Fruit fly (Drosophila melanogaster) S2 (cell line): ENCODE results near the gene Galk.

Experiments used
- CG8478 ChIP-seq: fragments of >200 bp; optimal IDR thresholded peaks from 2 replicates; lab custom pipeline; 2018
- CTCF ChIP-seq, 2 experiments: fragments of >200 bp; optimal IDR thresholded peaks; 2 replicates each; lab custom pipeline; 2018

Galk gene

DNA sequence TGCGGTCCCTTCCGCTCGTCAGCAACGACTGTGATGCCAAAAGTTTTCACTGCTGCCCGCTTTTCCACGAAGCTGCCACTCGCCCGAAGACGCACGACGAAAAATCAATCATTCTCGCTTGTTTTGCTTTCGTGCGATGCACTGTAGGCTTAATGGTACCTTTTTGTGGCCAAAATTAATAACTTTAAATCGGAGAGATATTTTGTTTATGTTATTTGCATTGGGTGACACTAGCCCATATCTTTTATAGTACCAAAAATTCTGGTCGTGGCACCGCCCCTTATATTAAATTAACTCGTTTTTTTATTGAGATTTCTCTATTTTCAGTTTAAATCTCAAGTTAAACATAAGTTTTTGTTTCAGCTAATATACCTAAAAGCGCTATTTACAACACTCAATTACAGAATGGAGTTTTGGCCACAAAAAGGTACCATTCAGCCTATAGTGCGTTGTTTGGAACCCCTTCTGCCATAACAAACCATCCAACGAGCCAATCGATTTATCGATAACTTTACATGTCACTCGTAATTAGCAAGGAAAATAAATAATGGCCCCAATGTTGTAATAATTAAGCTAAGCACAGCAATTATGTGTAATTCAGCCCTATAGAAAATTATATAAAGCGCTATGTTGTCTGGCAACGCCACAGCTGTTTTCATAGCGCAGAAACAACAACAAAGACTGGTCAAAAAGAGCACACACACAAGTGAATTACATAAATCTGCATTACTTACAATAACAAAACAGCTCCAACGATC, 32.5 kb downstream of the Galk start:
- TF ChIP-seq CTCF (optimal IDR thresholded peaks at IDR 0.05; lab: Kevin White, UChicago), result no peak
- TF ChIP-seq CG8478 (lab: Kevin White, UChicago), result no peak

DNA sequence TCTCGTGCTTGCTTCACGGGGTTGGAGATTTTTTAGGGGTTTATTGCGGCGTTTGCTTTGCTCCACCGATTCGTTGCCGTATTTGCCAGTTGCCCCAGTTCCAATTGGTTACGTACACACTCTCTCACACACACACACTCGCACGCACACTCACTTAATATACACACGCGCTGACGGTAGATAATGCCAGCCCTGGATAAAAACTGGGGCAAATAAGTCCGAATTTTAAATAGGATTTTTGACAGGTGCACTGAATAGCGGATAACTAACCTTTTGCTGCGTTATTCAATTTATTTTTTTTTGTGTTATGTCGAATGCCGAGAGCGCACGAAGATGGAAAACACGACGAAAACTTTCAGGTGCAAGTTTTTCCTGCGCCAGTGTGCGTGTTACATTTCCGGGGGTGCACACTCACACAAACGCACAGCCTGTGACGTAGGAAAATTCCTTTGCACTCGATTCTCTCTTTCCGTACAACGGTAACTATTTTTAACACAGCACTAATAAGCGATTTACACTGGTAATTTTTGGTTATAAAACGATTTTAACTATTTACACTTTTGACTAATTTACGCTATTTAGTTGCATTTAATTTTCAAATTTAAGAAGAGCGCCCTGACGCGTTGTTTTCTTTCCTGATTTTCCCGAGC, 33.2 kb downstream of the Galk start:
- TF ChIP-seq CTCF (optimal IDR thresholded peaks at IDR 0.05; lab: Kevin White, UChicago), result no peak
- no peak for TF ChIP-seq CG8478 (lab: Kevin White, UChicago)

DNA sequence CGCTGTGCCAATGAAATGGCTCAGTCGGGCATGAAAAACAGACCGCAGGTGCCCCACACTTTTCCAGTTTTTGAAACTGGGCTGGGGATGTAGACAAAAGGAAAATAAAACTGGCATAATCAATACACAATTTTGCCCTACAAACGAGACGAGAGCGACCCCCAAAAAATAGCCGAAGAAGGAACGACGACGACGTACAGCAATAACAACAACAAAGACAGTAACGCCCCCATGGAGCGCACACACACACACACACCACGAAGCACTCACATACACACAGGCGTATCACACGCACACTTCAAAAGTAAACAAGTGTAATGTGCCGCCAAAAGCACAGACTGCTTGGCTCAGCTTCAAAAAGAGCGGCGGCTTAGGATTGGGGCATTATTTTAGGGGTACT, 34.4 kb downstream of the Galk start:
- TF ChIP-seq CTCF (optimal IDR thresholded peaks at IDR 0.05; lab: Kevin White, UChicago) (no peak), CG8478 (lab: Kevin White, UChicago) (no peak)

DNA sequence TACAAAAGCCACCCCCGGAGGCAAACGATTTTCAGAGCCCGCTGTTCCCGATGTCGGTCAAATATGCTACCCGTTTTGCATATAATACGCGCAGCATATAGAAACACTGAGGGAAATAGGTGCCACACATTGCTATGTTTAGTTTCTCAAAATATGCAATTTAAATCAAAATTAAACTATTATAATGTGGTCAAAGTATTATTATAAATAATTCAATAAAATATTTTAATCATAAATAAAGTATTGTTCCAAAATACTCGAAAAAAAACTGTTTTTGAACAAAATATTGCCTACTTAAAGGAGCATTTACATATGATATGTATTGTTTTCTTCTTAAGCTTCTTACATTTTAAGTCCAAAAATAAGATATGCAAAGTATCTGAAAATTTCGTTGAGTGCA, 34.9 kb downstream of the Galk start:
- TF ChIP-seq CTCF (optimal IDR thresholded peaks at IDR 0.05; lab: Kevin White, UChicago), result no peak
- no peak for TF ChIP-seq CG8478 (lab: Kevin White, UChicago)

DNA sequence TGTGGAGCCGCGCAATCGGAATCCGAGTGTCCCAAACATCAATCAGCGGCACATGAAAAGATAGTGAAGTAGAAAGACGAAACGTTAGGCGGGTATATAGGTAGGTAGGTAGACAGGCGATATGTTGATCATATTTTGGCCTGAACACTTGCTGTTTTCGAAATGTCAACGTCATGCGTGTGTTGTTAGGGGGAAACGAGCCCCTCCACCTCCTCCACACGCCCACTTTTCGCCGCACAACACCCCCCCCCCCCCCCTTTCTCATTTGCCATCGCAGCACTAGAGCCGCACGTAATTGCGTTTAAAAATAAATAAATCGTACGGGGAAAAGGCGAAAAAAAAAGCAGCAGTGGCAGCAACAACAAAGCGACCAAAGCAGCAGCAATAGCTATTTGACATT, 36.1 kb downstream of the Galk start:
- TF ChIP-seq CTCF (optimal IDR thresholded peaks at IDR 0.05; lab: Kevin White, UChicago), result no peak
- no peak for TF ChIP-seq CG8478 (lab: Kevin White, UChicago)

DNA sequence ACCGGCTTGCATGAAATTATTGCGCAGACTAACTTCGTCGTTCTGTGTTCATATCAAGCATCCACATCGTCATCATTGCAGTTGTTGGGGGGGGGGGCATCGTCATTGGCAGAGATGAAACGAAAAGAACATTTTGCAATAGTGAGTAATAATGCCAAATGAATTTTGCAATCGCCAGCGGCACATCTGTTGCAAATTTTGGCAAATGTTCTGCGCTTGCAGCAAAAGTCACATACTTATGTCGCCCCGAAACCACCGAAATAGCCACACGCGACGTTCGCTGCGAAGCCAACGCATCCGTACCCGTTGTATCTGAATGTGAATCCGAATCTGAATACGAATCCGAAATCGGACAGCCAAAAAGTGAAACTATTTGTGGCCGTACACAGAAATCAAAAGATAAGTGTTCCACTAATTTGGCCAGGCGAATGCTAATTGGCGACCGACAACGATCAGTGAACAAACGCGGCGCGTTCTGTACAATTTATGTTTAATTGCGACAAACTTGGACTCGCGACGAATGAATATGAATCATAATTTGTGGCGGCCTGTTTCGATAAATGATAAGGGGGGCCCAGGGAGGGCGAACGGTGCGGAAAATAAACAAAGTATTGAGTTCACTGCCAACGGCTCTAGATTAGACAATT, 37.9 kb downstream of the Galk start:
- TF ChIP-seq CG8478 (lab: Kevin White, UChicago) (no peak), CTCF (optimal IDR thresholded peaks at IDR 0.05; lab: Kevin White, UChicago) (no peak)

DNA sequence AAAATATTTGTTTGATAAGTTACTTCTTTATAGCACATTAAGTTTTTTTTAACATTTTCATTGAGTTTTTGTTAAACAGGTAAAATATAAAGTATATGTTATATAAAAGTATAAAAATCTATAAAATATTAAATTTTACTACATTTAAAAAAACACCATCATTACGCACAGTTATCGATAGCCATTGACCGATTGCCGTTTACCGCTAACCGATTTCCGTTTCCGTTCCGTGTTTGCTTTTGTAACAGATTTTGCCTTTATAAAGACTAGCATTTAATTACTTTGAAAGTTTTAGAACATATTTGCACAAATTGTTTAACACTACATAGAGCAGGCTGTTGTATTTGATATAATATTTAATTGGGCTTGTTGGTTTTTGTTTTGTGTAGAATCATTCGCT, 46.2 kb downstream of the Galk start:
- TF ChIP-seq CG8478 (lab: Kevin White, UChicago), result no peak
- TF ChIP-seq CTCF (optimal IDR thresholded peaks at IDR 0.05; lab: Kevin White, UChicago), result no peak
